Fruit fly (Drosophila melanogaster) whole organism, embryonic: ENCODE measurements around the gene DCTN6-p27.
A peak's percentile ranks its signal among the peaks of the same experiment; 100 is the strongest.

Experiments used
- Abd-B ChIP-seq: fragments of 200-800 bp; sonication (Bioruptor generic); optimal IDR thresholded peaks from 2 replicates; lab custom pipeline; 2018; ENCODE audit warnings: missing biosample characterization, mild to moderate bottlenecking, missing genetic modification characterization, moderate library complexity
- B-H1 ChIP-seq: fragments of 200-800 bp; sonication (Bioruptor generic); IDR thresholded peaks from 3 replicates; pipeline ENCODE4 v1.3.6; 2022; ENCODE audit warnings: missing biosample characterization, missing genetic modification characterization
- CG10462 ChIP-seq: fragments of 200-800 bp; sonication (Bioruptor generic); optimal IDR thresholded peaks from 2 replicates; lab custom pipeline; 2016; ENCODE audit warnings: missing biosample characterization, missing genetic modification characterization
- CG10959 ChIP-seq: fragments of 200-800 bp; sonication (Bioruptor generic); IDR thresholded peaks from 2 replicates; pipeline ENCODE4 v1.3.6; 2022; ENCODE audit warnings: missing biosample characterization, missing genetic modification characterization
- CG11085 ChIP-seq: fragments of 200-800 bp; sonication (Bioruptor generic); IDR thresholded peaks from 2 replicates; pipeline ENCODE4 v1.3.6; 2022; ENCODE audit warnings: missing biosample characterization, missing genetic modification characterization
- CG11093 ChIP-seq: fragments of 200-800 bp; sonication (Bioruptor generic); IDR thresholded peaks from 3 replicates; pipeline ENCODE4 v1.3.6; 2022; ENCODE audit warnings: missing biosample characterization, missing genetic modification characterization
- CG11695 ChIP-seq: fragments of 200-800 bp; sonication (Bioruptor generic); IDR thresholded peaks from 3 replicates; pipeline ENCODE4 v1.3.6; 2022; ENCODE audit warnings: missing biosample characterization, missing genetic modification characterization
- CG15269 ChIP-seq: fragments of 200-800 bp; sonication (Bioruptor generic); optimal IDR thresholded peaks from 2 replicates; lab custom pipeline; 2018; ENCODE audit warnings: missing biosample characterization, mild to moderate bottlenecking, missing genetic modification characterization, moderate library complexity
- CG18599 ChIP-seq: fragments of 200-800 bp; sonication (Bioruptor generic); optimal IDR thresholded peaks from 3 replicates; lab custom pipeline; 2017; ENCODE audit warnings: missing biosample characterization, missing genetic modification characterization, mild to moderate bottlenecking, moderate library complexity, missing genetic modification reagents
- CG18619 ChIP-seq: fragments of 200-800 bp; sonication (Bioruptor generic); optimal IDR thresholded peaks from 3 replicates; lab custom pipeline; 2017; ENCODE audit warnings: missing biosample characterization, mild to moderate bottlenecking, missing genetic modification characterization
- CG18764 ChIP-seq: fragments of 200-800 bp; sonication (Bioruptor generic); optimal IDR thresholded peaks from 3 replicates; lab custom pipeline; 2016; ENCODE audit warnings: missing biosample characterization, missing genetic modification characterization
- CG2116 ChIP-seq: fragments of 200-800 bp; sonication (Bioruptor generic); optimal IDR thresholded peaks from 3 replicates; lab custom pipeline; 2018; ENCODE audit warnings: missing biosample characterization, mild to moderate bottlenecking, missing genetic modification characterization
- CG6272 ChIP-seq: fragments of 200-800 bp; sonication (Bioruptor generic); IDR thresholded peaks from 2 replicates; pipeline ENCODE4 v1.3.6; 2022; ENCODE audit warnings: missing biosample characterization, missing genetic modification characterization
- CG6765 ChIP-seq: fragments of 200-800 bp; sonication (Bioruptor generic); optimal IDR thresholded peaks from 3 replicates; lab custom pipeline; 2017; ENCODE audit warnings: missing biosample characterization, mild to moderate bottlenecking, missing genetic modification characterization
- CG6813 ChIP-seq: fragments of 200-800 bp; sonication (Bioruptor generic); optimal IDR thresholded peaks from 2 replicates; lab custom pipeline; 2017; ENCODE audit warnings: missing biosample characterization, missing genetic modification characterization, mild to moderate bottlenecking, moderate library complexity, missing genetic modification reagents
- CG7928 ChIP-seq: fragments of 200-800 bp; sonication (Bioruptor generic); optimal IDR thresholded peaks from 2 replicates; lab custom pipeline; 2017; ENCODE audit warnings: missing biosample characterization, mild to moderate bottlenecking, missing genetic modification characterization
- CTCF ChIP-seq: fragments of 200-800 bp; sonication (Bioruptor generic); optimal IDR thresholded peaks from 2 replicates; lab custom pipeline; 2017; ENCODE audit warnings: missing biosample characterization, mild to moderate bottlenecking, missing genetic modification characterization, moderate library complexity
- Drgx ChIP-seq: fragments of 200-800 bp; sonication (Bioruptor generic); IDR thresholded peaks from 2 replicates; pipeline ENCODE4 v1.3.6; 2022; ENCODE audit warnings: missing biosample characterization, missing genetic modification characterization
- Fer3 ChIP-seq: fragments of 200-800 bp; sonication (Bioruptor generic); optimal IDR thresholded peaks from 2 replicates; lab custom pipeline; 2018; ENCODE audit warnings: missing biosample characterization, mild to moderate bottlenecking, missing genetic modification characterization, moderate library complexity
- H2.0 ChIP-seq: fragments of 200-800 bp; sonication (Bioruptor generic); IDR thresholded peaks from 2 replicates; pipeline ENCODE4 v1.3.6; 2022; ENCODE audit warnings: missing biosample characterization, missing genetic modification characterization
- HHEX ChIP-seq: fragments of 200-800 bp; sonication (Bioruptor generic); optimal IDR thresholded peaks from 3 replicates; lab custom pipeline; 2017; ENCODE audit warnings: missing biosample characterization, mild to moderate bottlenecking, missing genetic modification characterization, missing genetic modification reagents
- Hr78 ChIP-seq, 2 experiments: fragments of 200-800 bp in 1 of 2; fragments of >200 bp in 1 of 2; sonication (Bioruptor generic) in 1 of 2; optimal IDR thresholded peaks; 2 replicates each; lab custom pipeline; 2017 to 2019; ENCODE audit warnings: missing biosample characterization in 2 of 2, missing genetic modification characterization in 2 of 2, mild to moderate bottlenecking in 1 of 2, moderate library complexity in 1 of 2
- Jarid2 ChIP-seq: fragments of 200-800 bp; sonication (Bioruptor generic); optimal IDR thresholded peaks from 3 replicates; lab custom pipeline; 2017; ENCODE audit warnings: mild to moderate bottlenecking, missing biosample characterization, missing genetic modification reagents, missing genetic modification characterization
- MTF-1 ChIP-seq: fragments of 200-800 bp; sonication (Bioruptor generic); optimal IDR thresholded peaks from 2 replicates; lab custom pipeline; 2018; ENCODE audit warnings: missing biosample characterization, mild to moderate bottlenecking, missing genetic modification characterization, borderline replicate concordance
- Myb ChIP-seq: fragments of 200-800 bp; sonication (Bioruptor generic); optimal IDR thresholded peaks from 2 replicates; lab custom pipeline; 2016; ENCODE audit warnings: missing biosample characterization, missing genetic modification characterization
- NK7.1 ChIP-seq: fragments of 200-800 bp; sonication (Bioruptor generic); optimal IDR thresholded peaks from 3 replicates; lab custom pipeline; 2016; ENCODE audit warnings: missing biosample characterization, missing genetic modification characterization
- Nf-YA ChIP-seq: fragments of 200-800 bp; sonication (Bioruptor generic); IDR thresholded peaks from 2 replicates; pipeline ENCODE4 v1.3.6; 2022; ENCODE audit warnings: missing biosample characterization, missing genetic modification characterization
- Opbp ChIP-seq: fragments of 200-800 bp; sonication (Bioruptor generic); IDR thresholded peaks from 3 replicates; pipeline ENCODE4 v1.3.6; 2022; ENCODE audit warnings: missing biosample characterization, missing genetic modification characterization; ENCODE audit not compliant: partially characterized antibody
- Poxn ChIP-seq: fragments of 200-800 bp; sonication (Bioruptor generic); IDR thresholded peaks from 2 replicates; pipeline ENCODE4 v1.3.6; 2022; ENCODE audit warnings: missing biosample characterization, missing genetic modification characterization
- Rx ChIP-seq: fragments of 200-800 bp; sonication (Bioruptor generic); IDR thresholded peaks from 2 replicates; pipeline ENCODE4 v1.3.6; 2022; ENCODE audit warnings: missing biosample characterization, missing genetic modification characterization
- Trl ChIP-seq, 3 experiments: fragments of >200 bp in 2 of 3; fragments of 200-800 bp in 1 of 3; sonication (Bioruptor generic) in 1 of 3; optimal IDR thresholded peaks; 2 replicates in 1 of 3; 3 replicates in 2 of 3; lab custom pipeline; 2016 to 2017; ENCODE audit warnings: missing biosample characterization in 1 of 3, missing genetic modification characterization in 1 of 3
- ab ChIP-seq: fragments of 200-800 bp; sonication (Bioruptor generic); optimal IDR thresholded peaks from 2 replicates; lab custom pipeline; 2016; ENCODE audit warnings: missing biosample characterization, missing genetic modification characterization
- btn ChIP-seq: fragments of 200-800 bp; sonication (Bioruptor generic); optimal IDR thresholded peaks from 2 replicates; lab custom pipeline; 2016; ENCODE audit warnings: missing biosample characterization, missing genetic modification characterization
- dan ChIP-seq: fragments of 200-800 bp; sonication (Bioruptor generic); IDR thresholded peaks from 2 replicates; pipeline ENCODE4 v1.3.6; 2022; ENCODE audit warnings: missing biosample characterization, missing genetic modification characterization
- disco-r ChIP-seq: fragments of 200-800 bp; sonication (Bioruptor generic); optimal IDR thresholded peaks from 2 replicates; lab custom pipeline; 2016; ENCODE audit warnings: missing biosample characterization, missing genetic modification characterization
- dmrt11E ChIP-seq: fragments of 200-800 bp; sonication (Bioruptor generic); optimal IDR thresholded peaks from 3 replicates; lab custom pipeline; 2018; ENCODE audit warnings: missing biosample characterization, mild to moderate bottlenecking, missing genetic modification characterization, moderate library complexity
- ems ChIP-seq: fragments of 200-800 bp; sonication (Bioruptor generic); optimal IDR thresholded peaks from 3 replicates; lab custom pipeline; 2016; ENCODE audit warnings: missing biosample characterization, missing genetic modification characterization
- eve ChIP-seq, 2 experiments: fragments of >200 bp; optimal IDR thresholded peaks; 2 replicates each; lab custom pipeline; 2017; ENCODE audit warnings: missing biosample characterization in 2 of 2, missing genetic modification characterization in 2 of 2
- gcm ChIP-seq: fragments of 200-800 bp; sonication (Bioruptor generic); optimal IDR thresholded peaks from 2 replicates; lab custom pipeline; 2019; ENCODE audit warnings: missing biosample characterization, mild to moderate bottlenecking, missing genetic modification characterization, moderate library complexity
- gcm2 ChIP-seq: fragments of 200-800 bp; sonication (Bioruptor generic); optimal IDR thresholded peaks from 2 replicates; lab custom pipeline; 2016; ENCODE audit warnings: missing biosample characterization, missing genetic modification characterization
- grau ChIP-seq: fragments of 200-800 bp; optimal IDR thresholded peaks from 3 replicates; lab custom pipeline; 2019; ENCODE audit warnings: missing biosample characterization, mild to moderate bottlenecking, missing genetic modification characterization, moderate library complexity
- h ChIP-seq: fragments of >200 bp; optimal IDR thresholded peaks from 2 replicates; lab custom pipeline; 2017
- her ChIP-seq: fragments of 200-800 bp; sonication (Bioruptor generic); optimal IDR thresholded peaks from 2 replicates; lab custom pipeline; 2016; ENCODE audit warnings: missing biosample characterization, missing genetic modification characterization
- kah ChIP-seq: fragments of 200-800 bp; sonication (Bioruptor generic); optimal IDR thresholded peaks from 2 replicates; lab custom pipeline; 2018; ENCODE audit warnings: missing biosample characterization, mild to moderate bottlenecking, missing genetic modification characterization
- mld ChIP-seq: fragments of 200-800 bp; sonication (Bioruptor generic); IDR thresholded peaks from 3 replicates; pipeline ENCODE4 v1.3.6; 2022; ENCODE audit warnings: missing biosample characterization, missing genetic modification characterization; ENCODE audit not compliant: partially characterized antibody
- psq ChIP-seq: fragments of 200-800 bp; sonication (Bioruptor generic); optimal IDR thresholded peaks from 2 replicates; lab custom pipeline; 2017; ENCODE audit warnings: missing biosample characterization, missing genetic modification characterization
- ranshi ChIP-seq: fragments of 200-800 bp; sonication (Bioruptor generic); IDR thresholded peaks from 2 replicates; pipeline ENCODE4 v1.3.6; 2022; ENCODE audit warnings: missing biosample characterization, missing genetic modification characterization
- sc ChIP-seq, 3 experiments: fragments of >200 bp in 2 of 3; fragments of 200-800 bp in 1 of 3; sonication (Bioruptor generic) in 1 of 3; optimal IDR thresholded peaks; 2 replicates in 2 of 3; 3 replicates in 1 of 3; lab custom pipeline; 2017; ENCODE audit warnings: mild to moderate bottlenecking in 1 of 3, missing biosample characterization in 1 of 3, missing genetic modification characterization in 1 of 3, missing genetic modification reagents in 1 of 3
- tll ChIP-seq, 2 experiments: fragments of 200-800 bp in 1 of 2; fragments of >200 bp in 1 of 2; sonication (Bioruptor generic) in 1 of 2; optimal IDR thresholded peaks; 2 replicates each; lab custom pipeline; 2017 to 2019; ENCODE audit warnings: missing biosample characterization in 2 of 2, missing genetic modification characterization in 2 of 2, mild to moderate bottlenecking in 1 of 2, moderate library complexity in 1 of 2
- wdn ChIP-seq: fragments of 200-800 bp; sonication (Bioruptor generic); IDR thresholded peaks from 2 replicates; pipeline ENCODE4 v1.3.6; 2022; ENCODE audit warnings: missing biosample characterization, missing genetic modification characterization
- wek ChIP-seq: fragments of 200-800 bp; sonication (Bioruptor generic); optimal IDR thresholded peaks from 3 replicates; lab custom pipeline; 2018; ENCODE audit warnings: missing biosample characterization, mild to moderate bottlenecking, missing genetic modification characterization, moderate library complexity

The DCTN6-p27 gene

dm6 chr2L:19120984-19121383 is 11.1 kb upstream of the DCTN6-p27 start (continued):
- TF ChIP-seq NK7.1 (GFP tag; lab: Kevin White, UChicago) (no peak), h (lab: Kevin White, UChicago) (no peak), gcm2 (GFP tag; lab: Kevin White, UChicago) (no peak), MTF-1 (GFP tag; lab: Kevin White, UChicago) (no peak), Trl (optimal IDR thresholded peaks at IDR 0.05; lab: Kevin White, UChicago) (no peak), Trl (GFP tag; optimal IDR thresholded peaks at IDR 0.05; lab: Kevin White, UChicago) (no peak), CG6765 (no peak), CG11695 (GFP tag; lab: Robert Waterston, UW) (0 out of 3 replicates have a peak, but pooled peaks have one; percentile 8), ems (peak; percentile 10), kah (no peak), CG6813 (GFP tag; lab: Kevin White, UChicago) (peak; percentile 13), Poxn (GFP tag; lab: Robert Waterston, UW) (no peak), eve (GFP tag; optimal IDR thresholded peaks at IDR 0.05; lab: Kevin White, UChicago) (no peak), Jarid2 (peak; percentile 13), dan (GFP tag; lab: Robert Waterston, UW) (no peak), CG11093 (GFP tag; lab: Robert Waterston, UW) (no peak), tll (GFP tag; optimal IDR thresholded peaks at IDR 0.05; lab: Kevin White, UChicago) (no peak), Opbp (GFP tag; lab: Robert Waterston, UW) (no peak), CG11085 (GFP tag; lab: Robert Waterston, UW) (no peak), psq (no peak), ab (GFP tag; lab: Kevin White, UChicago) (no peak), CG18619 (GFP tag; lab: Kevin White, UChicago) (peak; percentile 29), Myb (GFP tag; lab: Kevin White, UChicago) (peak; percentile 23), Abd-B (GFP tag; lab: Kevin White, UChicago) (peak; percentile 0), wdn (GFP tag; lab: Robert Waterston, UW) (no peak), wek (GFP tag; lab: Kevin White, UChicago) (no peak), sc (optimal IDR thresholded peaks at IDR 0.05; lab: Kevin White, UChicago) (no peak), sc (GFP tag; optimal IDR thresholded peaks at IDR 0.05; lab: Kevin White, UChicago) (no peak), Rx (GFP tag; lab: Robert Waterston, UW) (no peak), dmrt11E (no peak), H2.0 (peak; percentile 7; the same call in 1 of the 2 replicates), CG15269 (tag; lab: Kevin White, UChicago) (peak; percentile 54), her (GFP tag; lab: Kevin White, UChicago) (no peak), HHEX (GFP tag; lab: Kevin White, UChicago) (peak; percentile 34), ranshi (GFP tag; lab: Robert Waterston, UW) (0 out of 2 replicates have a peak, but pooled peaks have one; percentile 31), CG18599 (GFP tag; lab: Kevin White, UChicago) (peak; percentile 57), Drgx (peak; percentile 24), disco-r (GFP tag; lab: Kevin White, UChicago) (no peak), CG10462 (GFP tag; lab: Kevin White, UChicago) (no peak), Hr78 (GFP tag; optimal IDR thresholded peaks at IDR 0.05; lab: Kevin White, UChicago) (no peak), CG7928 (no peak), btn (GFP tag; lab: Kevin White, UChicago) (no peak), Nf-YA (GFP tag; lab: Robert Waterston, UW) (0 out of 2 replicates have a peak, but pooled peaks have one; percentile 12), gcm (no peak), CG2116 (GFP tag; lab: Kevin White, UChicago) (peak; percentile 16), grau (no peak), CTCF (no peak), Fer3 (tag; lab: Kevin White, UChicago) (peak; percentile 42), CG18764 (GFP tag; lab: Kevin White, UChicago) (peak; percentile 2), CG6272 (GFP tag; lab: Robert Waterston, UW) (no peak), CG10959 (GFP tag; lab: Robert Waterston, UW) (no peak), B-H1 (GFP tag; lab: Robert Waterston, UW) (no peak), mld (GFP tag; lab: Robert Waterston, UW) (no peak)
